Fruit fly (Drosophila melanogaster) whole organism, embryonic: Measurements from ENCODE around the gene Fit2.

Experiments
- CG10267 ChIP-seq: fragments of 200-800 bp; sonication (Bioruptor generic); optimal IDR thresholded peaks from 2 replicates; lab custom pipeline; 2018; ENCODE audit warnings: missing biosample characterization, mild to moderate bottlenecking, missing genetic modification characterization, moderate library complexity
- CG11398 ChIP-seq: fragments of 200-800 bp; sonication (Bioruptor generic); optimal IDR thresholded peaks from 2 replicates; lab custom pipeline; 2016; ENCODE audit warnings: missing biosample characterization, missing genetic modification characterization
- CG11696 ChIP-seq: fragments of 200-800 bp; sonication (Bioruptor generic); IDR thresholded peaks from 2 replicates; pipeline ENCODE4 v1.3.6; 2022; ENCODE audit warnings: missing biosample characterization, missing genetic modification characterization
- CG12236 ChIP-seq: fragments of 200-800 bp; sonication (Bioruptor generic); optimal IDR thresholded peaks from 2 replicates; lab custom pipeline; 2016; ENCODE audit warnings: missing biosample characterization, missing genetic modification characterization
- CG15601 ChIP-seq: fragments of 200-800 bp; sonication (Bioruptor generic); optimal IDR thresholded peaks from 3 replicates; lab custom pipeline; 2019; ENCODE audit warnings: missing biosample characterization, mild to moderate bottlenecking, missing genetic modification characterization, moderate library complexity
- CG1792 ChIP-seq: fragments of 200-800 bp; sonication (Bioruptor generic); optimal IDR thresholded peaks from 2 replicates; lab custom pipeline; 2016; ENCODE audit warnings: missing biosample characterization, missing genetic modification characterization
- CG2202 ChIP-seq: fragments of 200-800 bp; sonication (Bioruptor generic); optimal IDR thresholded peaks from 2 replicates; lab custom pipeline; 2018; ENCODE audit warnings: missing biosample characterization, mild to moderate bottlenecking, missing genetic modification characterization
- CG30403 ChIP-seq: fragments of 200-800 bp; sonication (Bioruptor generic); optimal IDR thresholded peaks from 3 replicates; lab custom pipeline; 2016; ENCODE audit warnings: missing biosample characterization, missing genetic modification characterization
- CG32767 ChIP-seq: fragments of 200-800 bp; sonication (Bioruptor generic); IDR thresholded peaks from 2 replicates; pipeline ENCODE4 v1.3.6; 2022; ENCODE audit warnings: missing biosample characterization, missing genetic modification characterization
- CG4854 ChIP-seq: fragments of 200-800 bp; sonication (Bioruptor generic); optimal IDR thresholded peaks from 2 replicates; lab custom pipeline; 2016; ENCODE audit warnings: missing biosample characterization, missing genetic modification characterization, inconsistent platforms
- CG5953 ChIP-seq: fragments of 200-800 bp; sonication (Bioruptor generic); IDR thresholded peaks from 2 replicates; pipeline ENCODE4 v1.3.6; 2022; ENCODE audit warnings: missing biosample characterization, missing genetic modification characterization
- CG6813 ChIP-seq: fragments of 200-800 bp; sonication (Bioruptor generic); optimal IDR thresholded peaks from 2 replicates; lab custom pipeline; 2017; ENCODE audit warnings: missing biosample characterization, missing genetic modification characterization, mild to moderate bottlenecking, moderate library complexity, missing genetic modification reagents
- CG7372 ChIP-seq: fragments of 200-800 bp; sonication (Bioruptor generic); IDR thresholded peaks from 2 replicates; pipeline ENCODE4 v1.3.6; 2022; ENCODE audit warnings: missing biosample characterization, missing genetic modification characterization
- CG8290 ChIP-seq, 3 experiments: fragments of 200-800 bp; sonication (Bioruptor generic); optimal IDR thresholded peaks; 2 replicates each; lab custom pipeline; 2016 to 2019; ENCODE audit warnings: missing biosample characterization in 3 of 3, missing genetic modification characterization in 3 of 3, mild to moderate bottlenecking in 2 of 3, moderate library complexity in 1 of 3
- CG9932 ChIP-seq: fragments of 200-800 bp; sonication (Bioruptor generic); IDR thresholded peaks from 2 replicates; pipeline ENCODE4 v1.3.6; 2022; ENCODE audit warnings: missing biosample characterization, missing genetic modification characterization
- Chrac-16 ChIP-seq: fragments of 200-800 bp; sonication (Bioruptor generic); optimal IDR thresholded peaks from 3 replicates; lab custom pipeline; 2016; ENCODE audit warnings: missing biosample characterization, missing genetic modification characterization
- D ChIP-seq, 2 experiments: fragments of 200-800 bp in 1 of 2; fragments of >200 bp in 1 of 2; sonication (Bioruptor generic) in 1 of 2; optimal IDR thresholded peaks; 2 replicates in 1 of 2; 3 replicates in 1 of 2; lab custom pipeline; 2017; ENCODE audit warnings: mild to moderate bottlenecking in 1 of 2, missing biosample characterization in 1 of 2, missing genetic modification characterization in 1 of 2, missing genetic modification reagents in 1 of 2
- D19B ChIP-seq: fragments of 200-800 bp; sonication (Bioruptor generic); optimal IDR thresholded peaks from 2 replicates; lab custom pipeline; 2017; ENCODE audit warnings: missing biosample characterization, mild to moderate bottlenecking, missing genetic modification characterization
- Elba2 ChIP-seq: fragments of 200-800 bp; sonication (Bioruptor generic); optimal IDR thresholded peaks from 3 replicates; lab custom pipeline; 2016; ENCODE audit warnings: missing biosample characterization, missing genetic modification characterization
- Fer2 ChIP-seq: fragments of 200-800 bp; sonication (Bioruptor generic); optimal IDR thresholded peaks from 2 replicates; lab custom pipeline; 2018; ENCODE audit warnings: missing biosample characterization, mild to moderate bottlenecking, missing genetic modification characterization, moderate library complexity
- GATAe ChIP-seq: fragments of 200-800 bp; sonication (Bioruptor generic); conservative IDR thresholded peaks from 2 replicates; pipeline ENCODE4 v1.3.6; 2022; ENCODE audit warnings: missing biosample characterization, missing genetic modification characterization
- Hey ChIP-seq: fragments of 200-800 bp; sonication (Bioruptor generic); optimal IDR thresholded peaks from 3 replicates; lab custom pipeline; 2018; ENCODE audit warnings: missing biosample characterization, mild to moderate bottlenecking, missing genetic modification characterization
- HmgZ ChIP-seq: fragments of 200-800 bp; sonication (Bioruptor generic); optimal IDR thresholded peaks from 2 replicates; lab custom pipeline; 2018; ENCODE audit warnings: missing biosample characterization, mild to moderate bottlenecking, missing genetic modification characterization
- Hr51 ChIP-seq, 2 experiments: fragments of 200-800 bp; sonication (Bioruptor generic); optimal IDR thresholded peaks; 2 replicates in 1 of 2; 3 replicates in 1 of 2; lab custom pipeline; 2016 to 2018; ENCODE audit warnings: missing biosample characterization in 2 of 2, missing genetic modification characterization in 2 of 2, mild to moderate bottlenecking in 1 of 2, moderate library complexity in 1 of 2
- Mes4 ChIP-seq: fragments of 200-800 bp; sonication (Bioruptor generic); optimal IDR thresholded peaks from 2 replicates; lab custom pipeline; 2016; ENCODE audit warnings: missing biosample characterization, missing genetic modification characterization
- Mrtf ChIP-seq: fragments of 200-800 bp; sonication (Bioruptor generic); IDR thresholded peaks from 3 replicates; pipeline ENCODE4 v1.3.6; 2022; ENCODE audit warnings: missing biosample characterization, missing genetic modification characterization
- Pdp1 ChIP-seq, 2 experiments: fragments of 200-800 bp; sonication (Bioruptor generic); optimal IDR thresholded peaks; 3 replicates each; lab custom pipeline; 2016; ENCODE audit warnings: missing biosample characterization in 2 of 2, missing genetic modification characterization in 2 of 2, mild to moderate bottlenecking in 1 of 2, moderate library complexity in 1 of 2
- Ptx1 ChIP-seq: fragments of 200-800 bp; sonication (Bioruptor generic); IDR thresholded peaks from 2 replicates; pipeline ENCODE4 v1.3.6; 2022; ENCODE audit warnings: missing biosample characterization, missing genetic modification characterization
- Tbp ChIP-seq: fragments of >200 bp; optimal IDR thresholded peaks from 2 replicates; lab custom pipeline; 2018; ENCODE audit warnings: missing biosample characterization, missing genetic modification characterization
- Xrp1 ChIP-seq: fragments of 200-800 bp; sonication (Bioruptor generic); IDR thresholded peaks from 2 replicates; pipeline ENCODE4 v1.3.6; 2022; ENCODE audit warnings: missing biosample characterization, missing genetic modification characterization
- ash1 ChIP-seq: fragments of 200-800 bp; sonication (Bioruptor generic); optimal IDR thresholded peaks from 2 replicates; lab custom pipeline; 2018; ENCODE audit warnings: missing biosample characterization, mild to moderate bottlenecking, missing genetic modification characterization
- bowl ChIP-seq: fragments of 200-800 bp; sonication (Bioruptor generic); IDR thresholded peaks from 2 replicates; pipeline ENCODE4 v1.3.6; 2022; ENCODE audit warnings: missing biosample characterization, missing genetic modification characterization
- chn ChIP-seq: fragments of 200-800 bp; sonication (Bioruptor generic); optimal IDR thresholded peaks from 2 replicates; lab custom pipeline; 2016; ENCODE audit warnings: missing biosample characterization, missing genetic modification characterization
- crol ChIP-seq: fragments of 200-800 bp; sonication (Bioruptor generic); IDR thresholded peaks from 2 replicates; pipeline ENCODE4 v1.3.6; 2022; ENCODE audit warnings: missing biosample characterization, missing genetic modification characterization
- cwo ChIP-seq: fragments of 200-800 bp; sonication (Bioruptor generic); optimal IDR thresholded peaks from 3 replicates; lab custom pipeline; 2017; ENCODE audit warnings: missing biosample characterization, missing genetic modification characterization, mild to moderate bottlenecking, moderate library complexity, missing genetic modification reagents
- emc ChIP-seq: fragments of 200-800 bp; sonication (Bioruptor generic); optimal IDR thresholded peaks from 2 replicates; lab custom pipeline; 2016; ENCODE audit warnings: missing biosample characterization, missing genetic modification characterization
- esg ChIP-seq: fragments of 200-800 bp; sonication (Bioruptor generic); conservative IDR thresholded peaks from 2 replicates; pipeline ENCODE4 v1.3.6; 2022; ENCODE audit warnings: missing biosample characterization, missing genetic modification characterization
- ham ChIP-seq: fragments of 200-800 bp; sonication (Bioruptor generic); IDR thresholded peaks from 2 replicates; pipeline ENCODE4 v1.3.6; 2022; ENCODE audit warnings: missing biosample characterization, missing genetic modification characterization
- her ChIP-seq: fragments of 200-800 bp; sonication (Bioruptor generic); optimal IDR thresholded peaks from 2 replicates; lab custom pipeline; 2016; ENCODE audit warnings: missing biosample characterization, missing genetic modification characterization
- kay ChIP-seq: fragments of 200-800 bp; sonication (Bioruptor generic); optimal IDR thresholded peaks from 2 replicates; lab custom pipeline; 2016; ENCODE audit warnings: missing biosample characterization, missing genetic modification characterization
- ken ChIP-seq: fragments of 200-800 bp; sonication (Bioruptor generic); IDR thresholded peaks from 3 replicates; pipeline ENCODE4 v1.3.6; 2022; ENCODE audit warnings: missing biosample characterization, missing genetic modification characterization
- lmd ChIP-seq: fragments of 200-800 bp; sonication (Bioruptor generic); IDR thresholded peaks from 2 replicates; pipeline ENCODE4 v1.3.6; 2022; ENCODE audit warnings: missing biosample characterization, missing genetic modification characterization
- salm ChIP-seq: fragments of 200-800 bp; sonication (Bioruptor generic); optimal IDR thresholded peaks from 2 replicates; lab custom pipeline; 2018; ENCODE audit warnings: missing biosample characterization, mild to moderate bottlenecking, missing genetic modification characterization
- sens ChIP-seq: fragments of 200-800 bp; sonication (Bioruptor generic); peaks from one replicate; lab custom pipeline; 2016; ENCODE audit warnings: missing biosample characterization, missing genetic modification characterization
- slou ChIP-seq: fragments of 200-800 bp; sonication (Bioruptor generic); optimal IDR thresholded peaks from 3 replicates; lab custom pipeline; 2016; ENCODE audit warnings: missing biosample characterization, missing genetic modification characterization
- stc ChIP-seq: fragments of 200-800 bp; sonication (Bioruptor generic); IDR thresholded peaks from 2 replicates; pipeline ENCODE4 v1.3.6; 2022; ENCODE audit warnings: missing biosample characterization, missing genetic modification characterization
- tap ChIP-seq: fragments of 200-800 bp; optimal IDR thresholded peaks from 3 replicates; lab custom pipeline; 2019; ENCODE audit warnings: missing biosample characterization, mild to moderate bottlenecking, missing genetic modification characterization, moderate library complexity
- tx ChIP-seq: fragments of 200-800 bp; sonication (Bioruptor generic); optimal IDR thresholded peaks from 2 replicates; lab custom pipeline; 2016; ENCODE audit warnings: missing biosample characterization, missing genetic modification characterization
- usp ChIP-seq: fragments of >200 bp; optimal IDR thresholded peaks from 2 replicates; lab custom pipeline; 2017; ENCODE audit warnings: missing biosample characterization, missing genetic modification characterization
- zf30C ChIP-seq: fragments of 200-800 bp; sonication (Bioruptor generic); optimal IDR thresholded peaks from 3 replicates; lab custom pipeline; 2018; ENCODE audit warnings: missing biosample characterization, mild to moderate bottlenecking, missing genetic modification characterization

The Fit2 gene

dm6 chr3L:17004218-17004759 lies 19.8 kb upstream of the Fit2 start (continued):
- TF ChIP-seq Tbp (no peak), CG10267 (peak; percentile 73), usp (GFP tag; lab: Kevin White, UChicago) (no peak), CG30403 (peak; percentile 93), Fer2 (tag; lab: Kevin White, UChicago) (no peak), bowl (GFP tag; lab: Robert Waterston, UW) (peak; percentile 55; the same call in 1 of the 2 replicates), GATAe (GFP tag; lab: Robert Waterston, UW) (peak; percentile 78), CG4854 (GFP tag; lab: Kevin White, UChicago) (peak; percentile 81), zf30C (GFP tag; lab: Kevin White, UChicago) (peak; percentile 59), CG11398 (GFP tag; lab: Kevin White, UChicago) (peak; percentile 87), emc (GFP tag; lab: Kevin White, UChicago) (peak; percentile 90), Mes4 (GFP tag; lab: Kevin White, UChicago) (peak; percentile 73), chn (GFP tag; lab: Kevin White, UChicago) (peak; percentile 87), CG9932 (GFP tag; lab: Robert Waterston, UW) (peak; percentile 79), Pdp1 (GFP tag; optimal IDR thresholded peaks at IDR 0.05; lab: Kevin White, UChicago) (peak; percentile 73 to 91), ash1 (GFP tag; lab: Kevin White, UChicago) (no peak), stc (GFP tag; lab: Robert Waterston, UW) (peak; percentile 87), CG11696 (GFP tag; lab: Robert Waterston, UW) (peak; percentile 44; the same call in 1 of the 2 replicates), tx (peak; percentile 86), salm (tag; lab: Kevin White, UChicago) (peak; percentile 79), D (optimal IDR thresholded peaks at IDR 0.05; lab: Kevin White, UChicago) (no peak), D (GFP tag; optimal IDR thresholded peaks at IDR 0.05; lab: Kevin White, UChicago) (peak; percentile 78), esg (peak; percentile 92), CG12236 (GFP tag; lab: Kevin White, UChicago) (peak; percentile 85), Hr51 (GFP tag; optimal IDR thresholded peaks at IDR 0.05; lab: Kevin White, UChicago) (peak; percentile 82 to 95), CG32767 (peak; percentile 89), her (GFP tag; lab: Kevin White, UChicago) (peak; percentile 87), tap (peak; percentile 78), ken (peak; percentile 70; the same call in 2 of the 3 replicates), kay (GFP tag; lab: Kevin White, UChicago) (peak; percentile 9), D19B (peak; percentile 72), CG5953 (GFP tag; lab: Robert Waterston, UW) (peak; percentile 72), CG2202 (peak; percentile 1), Hey (tag; lab: Kevin White, UChicago) (no peak), CG6813 (peak; percentile 60), HmgZ (tag; lab: Kevin White, UChicago) (peak; percentile 80), slou (GFP tag; lab: Kevin White, UChicago) (peak; percentile 73), Chrac-16 (peak; percentile 78), CG7372 (peak; percentile 82), CG1792 (peak; percentile 87), ham (GFP tag; lab: Robert Waterston, UW) (peak; percentile 76), CG15601 (tag; lab: Kevin White, UChicago) (peak; percentile 54), sens (GFP tag; lab: Kevin White, UChicago) (peak; percentile 98), Mrtf (GFP tag; lab: Robert Waterston, UW) (no peak; the same call in 1 of the 3 replicates), crol (peak; percentile 89), cwo (GFP tag; lab: Kevin White, UChicago) (peak; percentile 68), Xrp1 (GFP tag; lab: Robert Waterston, UW) (peak; percentile 78), Ptx1 (peak; percentile 90), CG8290 (GFP tag; optimal IDR thresholded peaks at IDR 0.05; lab: Kevin White, UChicago) (peak; percentile 49), CG8290 (tag; optimal IDR thresholded peaks at IDR 0.05; lab: Kevin White, UChicago) (peak in 1 of 2 experiments; percentile 56), lmd (GFP tag; lab: Robert Waterston, UW) (peak; percentile 92), Elba2 (GFP tag; lab: Kevin White, UChicago) (peak; percentile 33)
